Worm (Caenorhabditis elegans) whole organism, L1 larva: ENCODE data around the gene F13H10.6.

Experiments
- C04F5.9 ChIP-seq: sonication (generic microtip); optimal IDR thresholded peaks from 2 replicates; lab custom pipeline; 2016; ENCODE audit warnings: missing genetic modification characterization, missing compliant biosample characterization
- C34B4.2 ChIP-seq: sonication (generic microtip); optimal IDR thresholded peaks from 2 replicates; lab custom pipeline; 2017; ENCODE audit warnings: mild to moderate bottlenecking, missing genetic modification characterization, missing compliant biosample characterization
- Y116A8C.19 ChIP-seq: sonication (generic microtip); optimal IDR thresholded peaks from 2 replicates; lab custom pipeline; 2016; ENCODE audit warnings: missing compliant biosample characterization, missing genetic modification characterization, borderline replicate concordance
- aha-1 ChIP-seq: fragments of 150-350 bp; optimal IDR thresholded peaks from 2 replicates; lab custom pipeline; 2014; ENCODE audit warnings: missing biosample characterization, missing genetic modification characterization
- aly-2 ChIP-seq: fragments of 150-350 bp; optimal IDR thresholded peaks from 2 replicates; lab custom pipeline; 2014; ENCODE audit warnings: missing biosample characterization, missing genetic modification characterization
- ama-1 ChIP-seq: fragments of 150-350 bp; optimal IDR thresholded peaks from 2 replicates; lab custom pipeline; 2014
- ceh-8 ChIP-seq: fragments of 200-800 bp; sonication (Bioruptor generic); optimal IDR thresholded peaks from 2 replicates; lab custom pipeline; 2018; ENCODE audit warnings: mild to moderate bottlenecking, missing genetic modification characterization, moderate library complexity, missing compliant biosample characterization
- ceh-82 ChIP-seq, 3 experiments: fragments of 150-350 bp in 1 of 3; sonication (generic microtip) in 2 of 3; optimal IDR thresholded peaks; 2 replicates each; lab custom pipeline; 2014 to 2017; ENCODE audit warnings: missing biosample characterization in 3 of 3, missing genetic modification characterization in 3 of 3
- dsc-1 ChIP-seq: sonication (generic microtip); optimal IDR thresholded peaks from 2 replicates; lab custom pipeline; 2016; ENCODE audit warnings: mild to moderate bottlenecking, missing genetic modification characterization, missing compliant biosample characterization
- efl-1 ChIP-seq, 4 experiments: fragments of 150-350 bp; optimal IDR thresholded peaks in 3 of 4; peaks in 1 of 4; 1 replicate in 1 of 4; 2 replicates in 3 of 4; lab custom pipeline; 2014; ENCODE audit warnings: missing biosample characterization in 2 of 4, missing genetic modification characterization in 2 of 4, missing genetic modification reagents in 2 of 4
- elt-2 ChIP-seq: sonication (generic microtip); optimal IDR thresholded peaks from 2 replicates; lab custom pipeline; 2016; ENCODE audit warnings: missing genetic modification characterization, mild to moderate bottlenecking, inconsistent platforms, missing compliant biosample characterization, missing genetic modification reagents
- elt-3 ChIP-seq, 6 experiments: fragments of 150-350 bp in 1 of 6; sonication (generic microtip); optimal IDR thresholded peaks; 2 replicates each; lab custom pipeline; 2017 to 2018; ENCODE audit warnings: missing biosample characterization in 6 of 6, missing genetic modification characterization in 6 of 6, inconsistent platforms in 1 of 6
- fkh-10 ChIP-seq: sonication (generic microtip); optimal IDR thresholded peaks from 2 replicates; lab custom pipeline; 2017; ENCODE audit warnings: missing biosample characterization, missing genetic modification reagents, missing genetic modification characterization
- fkh-8 ChIP-seq: sonication (generic microtip); optimal IDR thresholded peaks from 2 replicates; lab custom pipeline; 2016; ENCODE audit warnings: mild to moderate bottlenecking, missing genetic modification characterization, missing compliant biosample characterization
- fos-1 ChIP-seq: fragments of 150-350 bp; optimal IDR thresholded peaks from 2 replicates; lab custom pipeline; 2014; ENCODE audit warnings: missing biosample characterization, missing genetic modification characterization
- irx-1 ChIP-seq: sonication (generic microtip); optimal IDR thresholded peaks from 2 replicates; lab custom pipeline; 2016; ENCODE audit warnings: missing genetic modification characterization, missing compliant biosample characterization
- jun-1 ChIP-seq: fragments of 150-350 bp; optimal IDR thresholded peaks from 2 replicates; lab custom pipeline; 2014; ENCODE audit warnings: missing biosample characterization, missing genetic modification reagents, missing genetic modification characterization
- lin-13 ChIP-seq: fragments of 150-350 bp; optimal IDR thresholded peaks from 2 replicates; lab custom pipeline; 2014; ENCODE audit warnings: missing biosample characterization, missing genetic modification reagents, missing genetic modification characterization
- lin-14 ChIP-seq: fragments of 200-800 bp; sonication (Bioruptor generic); optimal IDR thresholded peaks from 2 replicates; lab custom pipeline; 2018; ENCODE audit warnings: mild to moderate bottlenecking, missing genetic modification characterization, moderate library complexity, missing compliant biosample characterization
- lin-39 ChIP-seq: fragments of 150-350 bp; optimal IDR thresholded peaks from 2 replicates; lab custom pipeline; 2014; ENCODE audit warnings: missing biosample characterization, missing genetic modification reagents, missing genetic modification characterization
- lir-3 ChIP-seq: sonication (generic microtip); optimal IDR thresholded peaks from 2 replicates; lab custom pipeline; 2016; ENCODE audit warnings: mild to moderate bottlenecking, missing genetic modification characterization, moderate library complexity, missing compliant biosample characterization; ENCODE audit not compliant: poor library complexity
- lsy-2 ChIP-seq, 2 experiments: fragments of 150-350 bp; optimal IDR thresholded peaks; 2 replicates each; lab custom pipeline; 2014; ENCODE audit warnings: missing biosample characterization in 2 of 2, missing genetic modification characterization in 2 of 2
- nhr-11 ChIP-seq: fragments of 150-350 bp; optimal IDR thresholded peaks from 2 replicates; lab custom pipeline; 2014; ENCODE audit warnings: missing biosample characterization, missing genetic modification characterization
- nhr-19 ChIP-seq: fragments of 200-800 bp; sonication (Bioruptor generic); conservative IDR thresholded peaks from 2 replicates; pipeline ENCODE4 v1.3.6; 2022; ENCODE audit warnings: missing genetic modification characterization, missing compliant biosample characterization
- nhr-237 ChIP-seq: fragments of 150-350 bp; optimal IDR thresholded peaks from 2 replicates; lab custom pipeline; 2014; ENCODE audit warnings: missing biosample characterization, missing genetic modification characterization
- nhr-28 ChIP-seq: fragments of 150-350 bp; optimal IDR thresholded peaks from 2 replicates; lab custom pipeline; 2014; ENCODE audit warnings: missing biosample characterization, missing genetic modification characterization
- nhr-71 ChIP-seq: sonication (generic microtip); optimal IDR thresholded peaks from 2 replicates; lab custom pipeline; 2016; ENCODE audit warnings: mild to moderate bottlenecking, missing genetic modification characterization, moderate library complexity, missing compliant biosample characterization
- nhr-76 ChIP-seq: sonication (generic microtip); optimal IDR thresholded peaks from 2 replicates; lab custom pipeline; 2017; ENCODE audit warnings: missing biosample characterization, missing genetic modification characterization
- nhr-77 ChIP-seq: fragments of 150-350 bp; optimal IDR thresholded peaks from 2 replicates; lab custom pipeline; 2014; ENCODE audit warnings: missing biosample characterization, missing genetic modification characterization
- nhr-85 ChIP-seq: sonication (generic microtip); peaks from one replicate; lab custom pipeline; 2016; ENCODE audit warnings: missing genetic modification characterization, inconsistent platforms, missing compliant biosample characterization
- pax-3 ChIP-seq: fragments of 200-800 bp; sonication (Bioruptor generic); optimal IDR thresholded peaks from 2 replicates; lab custom pipeline; 2018; ENCODE audit warnings: mild to moderate bottlenecking, missing genetic modification characterization, moderate library complexity, missing compliant biosample characterization
- rnt-1 ChIP-seq: sonication (generic microtip); optimal IDR thresholded peaks from 2 replicates; lab custom pipeline; 2016; ENCODE audit warnings: mild to moderate bottlenecking, missing genetic modification characterization, moderate library complexity, missing compliant biosample characterization
- snu-23 ChIP-seq: sonication (generic microtip); optimal IDR thresholded peaks from 2 replicates; lab custom pipeline; 2016; ENCODE audit warnings: missing genetic modification characterization, missing compliant biosample characterization
- sox-4 ChIP-seq: sonication (generic microtip); optimal IDR thresholded peaks from 2 replicates; lab custom pipeline; 2016; ENCODE audit warnings: missing genetic modification characterization, missing compliant biosample characterization
- swsn-7 ChIP-seq: sonication (generic microtip); optimal IDR thresholded peaks from 2 replicates; lab custom pipeline; 2016; ENCODE audit warnings: missing genetic modification characterization, missing compliant biosample characterization
- unc-130 ChIP-seq: fragments of 150-350 bp; optimal IDR thresholded peaks from 2 replicates; lab custom pipeline; 2017; ENCODE audit warnings: missing biosample characterization, missing genetic modification characterization, inconsistent platforms
- unc-62 ChIP-seq: fragments of 150-350 bp; optimal IDR thresholded peaks from 2 replicates; lab custom pipeline; 2014; ENCODE audit warnings: missing biosample characterization, missing genetic modification reagents, missing genetic modification characterization
- unc-98 ChIP-seq: fragments of 200-800 bp; sonication (Bioruptor generic); IDR thresholded peaks from 2 replicates; pipeline ENCODE4 v1.3.6; 2022; ENCODE audit warnings: missing genetic modification characterization, missing compliant biosample characterization
- zip-4 ChIP-seq: fragments of 200-800 bp; sonication (Bioruptor generic); optimal IDR thresholded peaks from 2 replicates; lab custom pipeline; 2018; ENCODE audit warnings: mild to moderate bottlenecking, missing genetic modification characterization, moderate library complexity, missing compliant biosample characterization
- ztf-11 ChIP-seq, 2 experiments: sonication (generic microtip); optimal IDR thresholded peaks; 2 replicates each; lab custom pipeline; 2016 to 2017; ENCODE audit warnings: missing genetic modification characterization in 2 of 2, missing biosample characterization in 1 of 2, missing compliant biosample characterization in 1 of 2

Gene F13H10.6

DNA sequence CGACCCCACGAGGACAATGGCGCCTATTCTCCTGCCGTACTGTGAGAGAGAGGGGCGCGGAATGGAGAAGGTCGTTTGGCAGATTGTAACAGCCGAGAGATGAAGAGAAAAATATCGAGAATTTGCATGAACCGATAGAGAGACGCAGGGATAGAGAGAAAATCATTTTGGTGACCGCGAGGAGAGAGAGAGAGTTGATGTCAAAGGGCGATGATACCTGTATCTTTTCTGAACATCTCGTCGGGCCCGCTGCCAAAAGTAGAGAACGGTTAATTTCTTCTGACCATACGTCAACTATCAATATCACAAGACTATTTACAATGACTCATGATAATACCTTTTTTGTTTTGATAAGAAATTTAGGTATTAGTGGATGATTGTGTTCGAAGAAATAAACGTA, 33.1 kb upstream of the F13H10.6 start (continued):
- TF ChIP-seq lin-13 (GFP tag; lab: Kevin White, UChicago) (peak; percentile 36), C34B4.2 (tag; lab: Kevin White, UChicago) (no peak), aha-1 (tag; lab: Kevin White, UChicago) (no peak), dsc-1 (no peak), Y116A8C.19 (tag; lab: Kevin White, UChicago) (no peak), irx-1 (tag; lab: Kevin White, UChicago) (no peak), ama-1 (lab: Kevin White, UChicago) (no peak), nhr-19 (GFP tag; lab: Robert Waterston, UW) (peak; percentile 52), unc-62 (no peak), ceh-8 (GFP tag; lab: Kevin White, UChicago) (no peak), ztf-11 (tag; optimal IDR thresholded peaks at IDR 0.05; lab: Kevin White, UChicago) (no peak), ceh-82 (tag; optimal IDR thresholded peaks at IDR 0.05; lab: Kevin White, UChicago) (no peak), nhr-28 (tag; lab: Kevin White, UChicago) (no peak), lsy-2 (tag; optimal IDR thresholded peaks at IDR 0.05; lab: Kevin White, UChicago) (peak; percentile 37 to 39), jun-1 (tag; lab: Kevin White, UChicago) (no peak), nhr-77 (no peak), sox-4 (tag; lab: Kevin White, UChicago) (no peak), lir-3 (tag; lab: Kevin White, UChicago) (no peak), aly-2 (tag; lab: Kevin White, UChicago) (no peak), fos-1 (tag; lab: Kevin White, UChicago) (no peak), fkh-10 (GFP tag; lab: Kevin White, UChicago) (no peak), C04F5.9 (tag; lab: Kevin White, UChicago) (no peak), elt-2 (tag; lab: Kevin White, UChicago) (no peak), nhr-237 (tag; lab: Kevin White, UChicago) (no peak), unc-98 (no peak), nhr-71 (peak; percentile 70), swsn-7 (peak; percentile 8), nhr-76 (tag; lab: Kevin White, UChicago) (no peak), lin-14 (GFP tag; lab: Kevin White, UChicago) (peak; percentile 82), lin-39 (tag; lab: Kevin White, UChicago) (no peak), zip-4 (GFP tag; lab: Kevin White, UChicago) (no peak)

- peak; percentile 15 for TF ChIP-seq lin-14 (GFP tag; lab: Kevin White, UChicago)
- no peak for TF ChIP-seq unc-130 (tag; lab: Kevin White, UChicago)
- TF ChIP-seq, all 84 proteins: peak for 1
These were observed 30.5 kb upstream of the F13H10.6 start for ce11 chrIV:10978641-10979040.

DNA sequence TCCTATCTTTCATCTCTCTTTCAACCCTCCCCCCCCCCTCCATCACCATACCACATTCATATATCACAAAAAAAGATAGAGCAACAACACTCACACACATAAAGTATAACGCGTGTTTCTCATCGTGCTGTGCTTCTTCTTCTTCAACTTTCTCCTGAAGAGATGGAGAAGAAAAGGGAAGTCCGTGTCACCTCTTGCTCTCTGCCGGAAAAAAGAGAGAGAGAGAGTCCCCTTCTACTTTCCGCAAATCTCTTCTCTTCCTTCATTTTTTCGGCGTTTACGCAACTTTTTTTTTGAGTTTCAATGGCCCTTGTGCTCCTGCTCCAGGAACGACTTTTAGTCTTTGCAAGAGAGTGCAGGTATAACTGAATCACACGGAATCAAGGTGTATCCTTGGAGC, 29.4 kb upstream of the F13H10.6 start:
- TF ChIP-seq fkh-8 (tag; lab: Kevin White, UChicago) (peak; percentile 6), lin-13 (GFP tag; lab: Kevin White, UChicago) (no peak), elt-3 (tag; optimal IDR thresholded peaks at IDR 0.05; lab: Kevin White, UChicago) (no peak), elt-2 (tag; lab: Kevin White, UChicago) (no peak), nhr-19 (GFP tag; lab: Robert Waterston, UW) (0 out of 2 replicates have a peak, but pooled peaks have one; percentile 2), rnt-1 (peak; percentile 43), lin-14 (GFP tag; lab: Kevin White, UChicago) (peak; percentile 85), lsy-2 (tag; optimal IDR thresholded peaks at IDR 0.05; lab: Kevin White, UChicago) (peak in 1 of 2 experiments; percentile 24), nhr-85 (tag; lab: Kevin White, UChicago) (no peak), nhr-11 (tag; lab: Kevin White, UChicago) (no peak), swsn-7 (peak; percentile 8), dsc-1 (peak; percentile 11), ceh-82 (tag; optimal IDR thresholded peaks at IDR 0.05; lab: Kevin White, UChicago) (peak in 1 of 3 experiments; percentile 26), lir-3 (tag; lab: Kevin White, UChicago) (no peak), pax-3 (tag; lab: Kevin White, UChicago) (no peak), snu-23 (GFP tag; lab: Kevin White, UChicago) (peak; percentile 12), efl-1 (optimal IDR thresholded peaks at IDR 0.05; lab: Kevin White, UChicago) (no peak), efl-1 (GFP tag; optimal IDR thresholded peaks at IDR 0.05 in 1 of 2; lab: Kevin White, UChicago) (peak in 1 of 2 experiments; percentile 31), nhr-71 (peak; percentile 27), fkh-10 (GFP tag; lab: Kevin White, UChicago) (peak; percentile 88)
